Fruit fly (Drosophila melanogaster) whole organism, prepupa: ENCODE data around the gene CG11342.

Experiments used
- Blimp-1 ChIP-seq: fragments of 200-800 bp; sonication (Bioruptor generic); optimal IDR thresholded peaks from 3 replicates; lab custom pipeline; 2017; ENCODE audit warnings: missing biosample characterization, missing genetic modification characterization, mild to moderate bottlenecking, moderate library complexity, missing genetic modification reagents
- CG10631 ChIP-seq: fragments of 200-800 bp; sonication (Bioruptor generic); optimal IDR thresholded peaks from 2 replicates; lab custom pipeline; 2016; ENCODE audit warnings: missing biosample characterization, missing genetic modification characterization
- CG10669 ChIP-seq: fragments of 200-800 bp; sonication (Bioruptor generic); optimal IDR thresholded peaks from 3 replicates; lab custom pipeline; 2018; ENCODE audit warnings: missing biosample characterization, mild to moderate bottlenecking, missing genetic modification characterization, moderate library complexity
- CG11762 ChIP-seq: fragments of 200-800 bp; sonication (Bioruptor generic); optimal IDR thresholded peaks from 3 replicates; lab custom pipeline; 2016; ENCODE audit warnings: missing biosample characterization, missing genetic modification characterization; ENCODE audit not compliant: insufficient read depth
- CG11902 ChIP-seq: fragments of 200-800 bp; sonication (Bioruptor generic); optimal IDR thresholded peaks from 3 replicates; lab custom pipeline; 2016; ENCODE audit warnings: missing biosample characterization, missing genetic modification characterization
- CG15336 ChIP-seq: fragments of 200-800 bp; sonication (Bioruptor generic); IDR thresholded peaks from 2 replicates; pipeline ENCODE4 v1.3.6; 2022; ENCODE audit warnings: missing biosample characterization, missing genetic modification characterization
- CG1621 ChIP-seq: fragments of 200-800 bp; sonication (Bioruptor generic); optimal IDR thresholded peaks from 3 replicates; lab custom pipeline; 2018; ENCODE audit warnings: missing biosample characterization, mild to moderate bottlenecking, missing genetic modification characterization
- CG16779 ChIP-seq: fragments of 200-800 bp; sonication (Bioruptor generic); optimal IDR thresholded peaks from 3 replicates; lab custom pipeline; 2017; ENCODE audit warnings: missing biosample characterization, mild to moderate bottlenecking, missing genetic modification characterization
- CG31627 ChIP-seq: fragments of 200-800 bp; sonication (Bioruptor generic); optimal IDR thresholded peaks from 3 replicates; lab custom pipeline; 2016; ENCODE audit warnings: missing biosample characterization, missing genetic modification characterization
- CG32006 ChIP-seq: fragments of 200-800 bp; sonication (Bioruptor generic); optimal IDR thresholded peaks from 3 replicates; lab custom pipeline; 2017; ENCODE audit warnings: missing biosample characterization, mild to moderate bottlenecking, missing genetic modification characterization
- CG3919 ChIP-seq: fragments of 200-800 bp; sonication (Bioruptor generic); optimal IDR thresholded peaks from 3 replicates; lab custom pipeline; 2016; ENCODE audit warnings: missing biosample characterization, missing genetic modification characterization
- CG4318 ChIP-seq: fragments of 200-800 bp; sonication (Bioruptor generic); optimal IDR thresholded peaks from 3 replicates; lab custom pipeline; 2017; ENCODE audit warnings: missing biosample characterization, mild to moderate bottlenecking, missing genetic modification characterization
- CG6163 ChIP-seq: fragments of 200-800 bp; sonication (Bioruptor generic); IDR thresholded peaks from 3 replicates; pipeline ENCODE4 v1.3.6; 2022; ENCODE audit warnings: missing biosample characterization, missing genetic modification characterization
- CG6808 ChIP-seq: fragments of 200-800 bp; sonication (Bioruptor generic); optimal IDR thresholded peaks from 3 replicates; lab custom pipeline; 2017; ENCODE audit warnings: missing biosample characterization, missing genetic modification characterization, mild to moderate bottlenecking, moderate library complexity, missing genetic modification reagents
- CG7368 ChIP-seq: fragments of 200-800 bp; sonication (Bioruptor generic); optimal IDR thresholded peaks from 3 replicates; lab custom pipeline; 2016; ENCODE audit warnings: missing biosample characterization, missing genetic modification characterization
- CG9139 ChIP-seq: fragments of 200-800 bp; sonication (Bioruptor generic); optimal IDR thresholded peaks from 3 replicates; lab custom pipeline; 2017; ENCODE audit warnings: missing biosample characterization, mild to moderate bottlenecking, missing genetic modification characterization
- Eip75B ChIP-seq: fragments of 200-800 bp; sonication (Bioruptor generic); optimal IDR thresholded peaks from 3 replicates; lab custom pipeline; 2016; ENCODE audit warnings: missing biosample characterization, missing genetic modification characterization
- Eip78C ChIP-seq: fragments of 200-800 bp; sonication (Bioruptor generic); peaks from one replicate; lab custom pipeline; 2016; ENCODE audit warnings: missing biosample characterization, missing genetic modification characterization
- Ets21C ChIP-seq: fragments of 200-800 bp; sonication (Bioruptor generic); optimal IDR thresholded peaks from 3 replicates; lab custom pipeline; 2016; ENCODE audit warnings: missing biosample characterization, missing genetic modification characterization
- Ets96B ChIP-seq: fragments of 200-800 bp; optimal IDR thresholded peaks from 2 replicates; lab custom pipeline; 2019; ENCODE audit warnings: missing biosample characterization, mild to moderate bottlenecking, missing genetic modification characterization, moderate library complexity
- Gug ChIP-seq: fragments of 200-800 bp; sonication (Bioruptor generic); IDR thresholded peaks from 2 replicates; pipeline ENCODE4 v1.3.6; 2022; ENCODE audit warnings: missing biosample characterization, missing genetic modification characterization
- Hr4 ChIP-seq: fragments of 200-800 bp; sonication (Bioruptor generic); optimal IDR thresholded peaks from 3 replicates; lab custom pipeline; 2016; ENCODE audit warnings: missing biosample characterization, missing genetic modification characterization
- Lpt ChIP-seq: fragments of 200-800 bp; sonication (Bioruptor generic); optimal IDR thresholded peaks from 3 replicates; lab custom pipeline; 2016; ENCODE audit warnings: missing biosample characterization, missing genetic modification characterization
- Met ChIP-seq: fragments of 200-800 bp; sonication (Bioruptor generic); optimal IDR thresholded peaks from 3 replicates; lab custom pipeline; 2016; ENCODE audit warnings: missing biosample characterization, missing genetic modification characterization
- OdsH ChIP-seq: fragments of 200-800 bp; sonication (Bioruptor generic); optimal IDR thresholded peaks from 3 replicates; lab custom pipeline; 2016; ENCODE audit warnings: missing biosample characterization, missing genetic modification characterization
- Smox ChIP-seq: fragments of 200-800 bp; sonication (Bioruptor generic); optimal IDR thresholded peaks from 3 replicates; lab custom pipeline; 2016; ENCODE audit warnings: missing biosample characterization, missing genetic modification characterization
- Sox102F ChIP-seq: fragments of 200-800 bp; sonication (Bioruptor generic); optimal IDR thresholded peaks from 2 replicates; lab custom pipeline; 2016; ENCODE audit warnings: missing biosample characterization, mild to moderate bottlenecking, missing genetic modification characterization
- Sox14 ChIP-seq: fragments of 200-800 bp; sonication (Bioruptor generic); optimal IDR thresholded peaks from 3 replicates; lab custom pipeline; 2016; ENCODE audit warnings: missing biosample characterization, missing genetic modification characterization
- Sox15 ChIP-seq: fragments of 200-800 bp; sonication (Bioruptor generic); optimal IDR thresholded peaks from 3 replicates; lab custom pipeline; 2016; ENCODE audit warnings: missing biosample characterization, missing genetic modification characterization
- achi ChIP-seq: fragments of 200-800 bp; sonication (Bioruptor generic); optimal IDR thresholded peaks from 3 replicates; lab custom pipeline; 2016; ENCODE audit warnings: missing biosample characterization, missing genetic modification characterization
- acj6 ChIP-seq: fragments of 200-800 bp; sonication (Bioruptor generic); optimal IDR thresholded peaks from 3 replicates; lab custom pipeline; 2016; ENCODE audit warnings: missing biosample characterization, missing genetic modification characterization
- dac ChIP-seq: fragments of 200-800 bp; sonication (Bioruptor generic); optimal IDR thresholded peaks from 2 replicates; lab custom pipeline; 2017; ENCODE audit warnings: missing biosample characterization, mild to moderate bottlenecking, missing genetic modification characterization
- dsx ChIP-seq: fragments of 200-800 bp; optimal IDR thresholded peaks from 3 replicates; lab custom pipeline; 2019; ENCODE audit warnings: missing biosample characterization, mild to moderate bottlenecking, missing genetic modification characterization, moderate library complexity; ENCODE audit not compliant: poor library complexity, severe bottlenecking
- esn ChIP-seq: fragments of 200-800 bp; sonication (Bioruptor generic); optimal IDR thresholded peaks from 2 replicates; lab custom pipeline; 2016; ENCODE audit warnings: missing biosample characterization, mild to moderate bottlenecking, missing genetic modification characterization, moderate library complexity
- fd59A ChIP-seq: fragments of 200-800 bp; sonication (Bioruptor generic); optimal IDR thresholded peaks from 2 replicates; lab custom pipeline; 2017; ENCODE audit warnings: missing biosample characterization, mild to moderate bottlenecking, missing genetic modification characterization, missing genetic modification reagents
- lz ChIP-seq: fragments of 200-800 bp; sonication (Bioruptor generic); optimal IDR thresholded peaks from 3 replicates; lab custom pipeline; 2016; ENCODE audit warnings: missing biosample characterization, missing genetic modification characterization
- net ChIP-seq: fragments of 200-800 bp; sonication (Bioruptor generic); optimal IDR thresholded peaks from 3 replicates; lab custom pipeline; 2016; ENCODE audit warnings: missing biosample characterization, missing genetic modification characterization
- pdm3 ChIP-seq: fragments of 200-800 bp; sonication (Bioruptor generic); optimal IDR thresholded peaks from 3 replicates; lab custom pipeline; 2016; ENCODE audit warnings: missing biosample characterization, missing genetic modification characterization
- salr ChIP-seq, 2 experiments: fragments of 200-800 bp; sonication (Bioruptor generic); optimal IDR thresholded peaks; 3 replicates each; lab custom pipeline; 2016 to 2018; ENCODE audit warnings: missing biosample characterization in 2 of 2, missing genetic modification characterization in 2 of 2, mild to moderate bottlenecking in 1 of 2
- svp ChIP-seq: fragments of 200-800 bp; sonication (Bioruptor generic); peaks from one replicate; lab custom pipeline; 2016; ENCODE audit warnings: missing biosample characterization, missing genetic modification characterization
- topi ChIP-seq: fragments of 200-800 bp; sonication (Bioruptor generic); optimal IDR thresholded peaks from 3 replicates; lab custom pipeline; 2016; ENCODE audit warnings: missing biosample characterization, missing genetic modification characterization
- vri ChIP-seq: fragments of 200-800 bp; sonication (Bioruptor generic); optimal IDR thresholded peaks from 3 replicates; lab custom pipeline; 2016; ENCODE audit warnings: missing biosample characterization, mild to moderate bottlenecking, missing genetic modification characterization

The CG11342 gene

dm6 chr3L:4378895-4379294, 11.6 kb upstream of the CG11342 start (continued):
- TF ChIP-seq vri (GFP tag; lab: Kevin White, UChicago), result peak; percentile 10
- TF ChIP-seq Sox14, result peak; percentile 31
- peak; percentile 9 for TF ChIP-seq CG4318 (GFP tag; lab: Kevin White, UChicago)
- TF ChIP-seq CG6163 (GFP tag; lab: Robert Waterston, UW), result no peak
- TF ChIP-seq Hr4 (GFP tag; lab: Kevin White, UChicago), result peak; percentile 47
- TF ChIP-seq CG11902, result no peak
- TF ChIP-seq CG10631 (GFP tag; lab: Kevin White, UChicago), result peak; percentile 13
- peak; percentile 34 for TF ChIP-seq CG6808
- TF ChIP-seq CG9139, result no peak
- peak; percentile 46 for TF ChIP-seq topi (GFP tag; lab: Kevin White, UChicago)
- peak; percentile 4 for TF ChIP-seq CG1621 (tag; lab: Kevin White, UChicago)
- peak; percentile 42 for TF ChIP-seq Smox (GFP tag; lab: Kevin White, UChicago)
- peak; percentile 62 for TF ChIP-seq Met (GFP tag; lab: Kevin White, UChicago)
- TF ChIP-seq CG15336 (GFP tag; lab: Robert Waterston, UW), result peak; percentile 40; the same call in 1 of the 2 replicates
- TF ChIP-seq Eip78C (GFP tag; lab: Kevin White, UChicago), result peak; percentile 89
- peak; percentile 35 for TF ChIP-seq Ets96B (tag; lab: Kevin White, UChicago)
- peak; percentile 48 for TF ChIP-seq Sox102F
- TF ChIP-seq lz (GFP tag; lab: Kevin White, UChicago), result peak; percentile 14
- no peak for TF ChIP-seq salr (GFP tag; optimal IDR thresholded peaks at IDR 0.05; lab: Kevin White, UChicago)
- no peak for TF ChIP-seq esn (GFP tag; lab: Kevin White, UChicago)
- TF ChIP-seq svp (GFP tag; lab: Kevin White, UChicago), result peak; percentile 69
- peak; percentile 43 for TF ChIP-seq CG3919 (GFP tag; lab: Kevin White, UChicago)
- TF ChIP-seq Sox15 (GFP tag; lab: Kevin White, UChicago), result no peak
- TF ChIP-seq achi (GFP tag; lab: Kevin White, UChicago), result peak; percentile 61
- TF ChIP-seq Eip75B (GFP tag; lab: Kevin White, UChicago), result peak; percentile 32
- no peak for TF ChIP-seq dac
- TF ChIP-seq CG16779 (tag; lab: Kevin White, UChicago), result no peak
- peak; percentile 57 for TF ChIP-seq CG31627 (GFP tag; lab: Kevin White, UChicago)
- peak; percentile 47 for TF ChIP-seq fd59A (GFP tag; lab: Kevin White, UChicago)
- TF ChIP-seq OdsH, result peak; percentile 67
- TF ChIP-seq net (GFP tag; lab: Kevin White, UChicago), result peak; percentile 27
- no peak for TF ChIP-seq Gug (GFP tag; lab: Robert Waterston, UW)
- TF ChIP-seq Lpt (GFP tag; lab: Kevin White, UChicago), result no peak
- peak; percentile 62 for TF ChIP-seq acj6 (GFP tag; lab: Kevin White, UChicago)
- no peak for TF ChIP-seq CG7368 (GFP tag; lab: Kevin White, UChicago)
- peak; percentile 62 for TF ChIP-seq CG32006
- TF ChIP-seq CG11762 (GFP tag; lab: Kevin White, UChicago), result peak; percentile 18
- TF ChIP-seq dsx (GFP tag; lab: Kevin White, UChicago), result peak; percentile 31

- TF ChIP-seq lz (GFP tag; lab: Kevin White, UChicago) (no peak), CG10669 (GFP tag; lab: Kevin White, UChicago) (no peak), pdm3 (GFP tag; lab: Kevin White, UChicago) (no peak), Hr4 (GFP tag; lab: Kevin White, UChicago) (no peak), Blimp-1 (GFP tag; lab: Kevin White, UChicago) (no peak), CG9139 (no peak), CG31627 (GFP tag; lab: Kevin White, UChicago) (no peak), CG32006 (no peak), topi (GFP tag; lab: Kevin White, UChicago) (no peak), Ets21C (GFP tag; lab: Kevin White, UChicago) (no peak)
Measured at dm6 chr3L:4377496-4377895, 10.2 kb upstream of the CG11342 start.
